Worm (Caenorhabditis elegans): ENCODE measurements around the gene ucr-1.

The ucr-1 gene

ce11 chrIII:5563680-5564079 is 28.3 kb upstream of the ucr-1 start:
- no peak for TF ChIP-seq mel-28 (tag; optimal IDR thresholded peaks at IDR 0.05; ENCODE audit: borderline replicate concordance)
- peak; percentile 84 for TF ChIP-seq zfh-2 (GFP tag; conservative IDR thresholded peaks at IDR 0.05)
- 0 out of 2 replicates have a peak, but pooled peaks have one; percentile 10 for TF ChIP-seq hmg-1.2 (GFP tag; IDR thresholded peaks at IDR 0.05)

- TF ChIP-seq lag-1 (GFP tag; IDR thresholded peaks at IDR 0.05) (no peak), attf-5 (GFP tag; optimal IDR thresholded peaks at IDR 0.05) (no peak), madf-10 (tag; optimal IDR thresholded peaks at IDR 0.05) (no peak), egl-44 (GFP tag; IDR thresholded peaks at IDR 0.05) (no peak), somi-1 (GFP tag; optimal IDR thresholded peaks at IDR 0.05) (no peak), athp-1 (tag; optimal IDR thresholded peaks at IDR 0.05) (no peak), lin-26 (GFP tag; IDR thresholded peaks at IDR 0.05) (no peak), tlf-1 (GFP tag; optimal IDR thresholded peaks at IDR 0.05) (no peak), sptf-2 (GFP tag; optimal IDR thresholded peaks at IDR 0.05) (no peak), mel-28 (tag; optimal IDR thresholded peaks at IDR 0.05; ENCODE audit: borderline replicate concordance) (no peak), ZK185.1 (tag; optimal IDR thresholded peaks at IDR 0.05; ENCODE audit: poor library complexity, severe bottlenecking) (no peak), mcd-1 (GFP tag; IDR thresholded peaks at IDR 0.05) (no peak), fkh-3 (tag; optimal IDR thresholded peaks at IDR 0.05) (no peak), Y79H2A.3 (GFP tag; conservative IDR thresholded peaks at IDR 0.05) (no peak), hmg-1.2 (GFP tag; IDR thresholded peaks at IDR 0.05) (no peak), nfya-1 (tag; optimal IDR thresholded peaks at IDR 0.05; ENCODE audit: borderline replicate concordance, insufficient read depth) (no peak), F22D6.2 (tag; optimal IDR thresholded peaks at IDR 0.05) (no peak), F33H1.4 (GFP tag; IDR thresholded peaks at IDR 0.05) (no peak), ztf-26 (tag; optimal IDR thresholded peaks at IDR 0.05) (no peak)
Measured at ce11 chrIII:5564325-5564724, 27.6 kb upstream of the ucr-1 start.

ce11 chrIII:5564799-5565198 is 27.1 kb upstream of the ucr-1 start, which contains the start of gene mlc-3:
Gene mlc-3 (plus strand): TSS chrIII:5565025.
- TF ChIP-seq ztf-22 (GFP tag; optimal IDR thresholded peaks at IDR 0.05) (no peak), K11D2.4 (GFP tag; IDR thresholded peaks at IDR 0.05) (no peak), rec-8 (tag; optimal IDR thresholded peaks at IDR 0.05) (no peak), athp-1 (tag; optimal IDR thresholded peaks at IDR 0.05) (no peak), Y53F4B.3 (GFP tag; IDR thresholded peaks at IDR 0.05) (no peak), fkh-3 (tag; optimal IDR thresholded peaks at IDR 0.05) (no peak), aptf-3 (GFP tag; IDR thresholded peaks at IDR 0.05) (no peak), cebp-1 (GFP tag; IDR thresholded peaks at IDR 0.05) (no peak), cebp-1 (tag; optimal IDR thresholded peaks at IDR 0.05) (peak; percentile 15), lsy-27 (tag; optimal IDR thresholded peaks at IDR 0.05; ENCODE audit: borderline replicate concordance, insufficient read depth) (no peak), chd-7 (tag; optimal IDR thresholded peaks at IDR 0.05) (no peak), ztf-18 (tag; optimal IDR thresholded peaks at IDR 0.05) (no peak), him-1 (tag; optimal IDR thresholded peaks at IDR 0.05) (peak; percentile 47), zfh-2 (GFP tag; conservative IDR thresholded peaks at IDR 0.05) (peak; percentile 64), sptf-2 (GFP tag; optimal IDR thresholded peaks at IDR 0.05) (no peak), hmg-1.2 (GFP tag; IDR thresholded peaks at IDR 0.05) (no peak), madf-8 (GFP tag; conservative IDR thresholded peaks at IDR 0.05) (no peak), ZK185.1 (tag; optimal IDR thresholded peaks at IDR 0.05; ENCODE audit: poor library complexity, severe bottlenecking) (no peak), ceh-40 (GFP tag; IDR thresholded peaks at IDR 0.05) (no peak), B0261.1 (tag; optimal IDR thresholded peaks at IDR 0.05) (no peak), ama-1 (optimal IDR thresholded peaks at IDR 0.05) (no peak), ama-1 (GFP tag; optimal IDR thresholded peaks at IDR 0.05) (no peak), tbx-9 (tag; optimal IDR thresholded peaks at IDR 0.05; ENCODE audit: borderline replicate concordance) (no peak), egrh-3 (GFP tag; IDR thresholded peaks at IDR 0.05) (no peak), Y53G8AR.9 (GFP tag; conservative IDR thresholded peaks at IDR 0.05) (0 out of 2 replicates have a peak, but pooled peaks have one; percentile 46), ztf-28 (GFP tag; IDR thresholded peaks at IDR 0.05) (0 out of 2 replicates have a peak, but pooled peaks have one; percentile 69), lag-1 (GFP tag; IDR thresholded peaks at IDR 0.05) (no peak)
